Worm (Caenorhabditis elegans) whole organism, late embryonic: ENCODE results near the gene T25E4.2.

ENCODE experiments used
- C38D4.7 ChIP-seq: fragments of 200-800 bp; sonication (Bioruptor generic); optimal IDR thresholded peaks from 2 replicates; lab custom pipeline; 2018; ENCODE audit warnings: mild to moderate bottlenecking, missing genetic modification characterization, moderate library complexity, missing compliant biosample characterization
- F13H6.1 ChIP-seq: sonication (generic microtip); optimal IDR thresholded peaks from 2 replicates; lab custom pipeline; 2016; ENCODE audit warnings: missing genetic modification characterization, missing compliant biosample characterization
- K09A11.1 ChIP-seq: sonication (generic microtip); optimal IDR thresholded peaks from 2 replicates; lab custom pipeline; 2017; ENCODE audit warnings: antibody characterized with exemption, mild to moderate bottlenecking, missing genetic modification characterization, missing compliant biosample characterization; ENCODE audit not compliant: insufficient read depth
- Y22D7AL.16 ChIP-seq: sonication (generic microtip); optimal IDR thresholded peaks from 2 replicates; lab custom pipeline; 2016; ENCODE audit warnings: missing genetic modification characterization, missing compliant biosample characterization
- ahr-1 ChIP-seq: sonication (generic microtip); optimal IDR thresholded peaks from 2 replicates; lab custom pipeline; 2016; ENCODE audit warnings: missing genetic modification characterization, missing compliant biosample characterization
- ceh-14 ChIP-seq: sonication (generic microtip); optimal IDR thresholded peaks from 2 replicates; lab custom pipeline; 2016; ENCODE audit warnings: missing genotype, missing genetic modification characterization, missing compliant biosample characterization
- ceh-19 ChIP-seq: fragments of 200-800 bp; sonication (Bioruptor generic); optimal IDR thresholded peaks from 2 replicates; lab custom pipeline; 2018; ENCODE audit warnings: mild to moderate bottlenecking, missing genetic modification characterization, missing compliant biosample characterization
- ceh-31 ChIP-seq: sonication (generic microtip); optimal IDR thresholded peaks from 2 replicates; lab custom pipeline; 2016; ENCODE audit warnings: missing genetic modification characterization, missing compliant biosample characterization
- ceh-34 ChIP-seq: sonication (generic microtip); optimal IDR thresholded peaks from 2 replicates; lab custom pipeline; 2016; ENCODE audit warnings: mild to moderate bottlenecking, missing genetic modification characterization, missing compliant biosample characterization
- ceh-45 ChIP-seq: fragments of 200-800 bp; sonication (Bioruptor generic); IDR thresholded peaks from 2 replicates; pipeline ENCODE4 v1.3.6; 2022; ENCODE audit warnings: missing genetic modification reagents, missing genetic modification characterization, missing compliant biosample characterization
- ceh-48 ChIP-seq: sonication (generic microtip); optimal IDR thresholded peaks from 2 replicates; lab custom pipeline; 2016; ENCODE audit warnings: missing genetic modification characterization, inconsistent platforms, missing compliant biosample characterization
- ceh-9 ChIP-seq: sonication (generic microtip); optimal IDR thresholded peaks from 2 replicates; lab custom pipeline; 2016; ENCODE audit warnings: mild to moderate bottlenecking, missing genetic modification characterization, inconsistent platforms, missing compliant biosample characterization
- dmd-4 ChIP-seq: sonication (generic microtip); optimal IDR thresholded peaks from 2 replicates; lab custom pipeline; 2016; ENCODE audit warnings: borderline replicate concordance, missing genetic modification characterization, missing compliant biosample characterization
- elt-2 ChIP-seq: sonication (generic microtip); optimal IDR thresholded peaks from 2 replicates; lab custom pipeline; 2016; ENCODE audit warnings: missing genetic modification reagents, missing genetic modification characterization, missing compliant biosample characterization
- elt-4 ChIP-seq: sonication (generic microtip); optimal IDR thresholded peaks from 2 replicates; lab custom pipeline; 2016; ENCODE audit warnings: missing genetic modification characterization, missing compliant biosample characterization
- ets-4 ChIP-seq: sonication (generic microtip); optimal IDR thresholded peaks from 2 replicates; lab custom pipeline; 2016; ENCODE audit warnings: missing genetic modification characterization, missing compliant biosample characterization
- eyg-1 ChIP-seq: sonication (generic microtip); optimal IDR thresholded peaks from 2 replicates; lab custom pipeline; 2016; ENCODE audit warnings: missing genotype, missing genetic modification characterization, missing compliant biosample characterization
- gmeb-2 ChIP-seq: sonication (generic microtip); optimal IDR thresholded peaks from 2 replicates; lab custom pipeline; 2016; ENCODE audit warnings: missing genetic modification characterization, inconsistent platforms, missing compliant biosample characterization
- hlh-15 ChIP-seq: sonication (generic microtip); optimal IDR thresholded peaks from 2 replicates; lab custom pipeline; 2016; ENCODE audit warnings: missing genetic modification characterization, missing compliant biosample characterization
- hlh-30 ChIP-seq: sonication (generic microtip); optimal IDR thresholded peaks from 2 replicates; lab custom pipeline; 2017; ENCODE audit warnings: antibody characterized with exemption, missing genetic modification characterization, missing compliant biosample characterization; ENCODE audit not compliant: insufficient read depth
- hlh-8 ChIP-seq: sonication (generic microtip); optimal IDR thresholded peaks from 2 replicates; lab custom pipeline; 2016; ENCODE audit warnings: missing genotype, missing genetic modification characterization, missing compliant biosample characterization
- lim-6 ChIP-seq: sonication (generic microtip); optimal IDR thresholded peaks from 2 replicates; lab custom pipeline; 2016; ENCODE audit warnings: missing genetic modification characterization, missing compliant biosample characterization
- lin-11 ChIP-seq: fragments of 200-800 bp; sonication (Bioruptor generic); optimal IDR thresholded peaks from 2 replicates; lab custom pipeline; 2018; ENCODE audit warnings: mild to moderate bottlenecking, missing genetic modification characterization, missing compliant biosample characterization
- mec-3 ChIP-seq: sonication (generic microtip); optimal IDR thresholded peaks from 2 replicates; lab custom pipeline; 2016; ENCODE audit warnings: borderline replicate concordance, missing genetic modification characterization, missing compliant biosample characterization
- nfya-1 ChIP-seq: sonication (generic microtip); optimal IDR thresholded peaks from 2 replicates; lab custom pipeline; 2017; ENCODE audit warnings: missing genetic modification characterization, mild to moderate bottlenecking, missing compliant biosample characterization, antibody characterized with exemption, moderate library complexity
- nhr-11 ChIP-seq: fragments of 150-350 bp; optimal IDR thresholded peaks from 2 replicates; lab custom pipeline; 2014; ENCODE audit warnings: missing biosample characterization, missing genetic modification characterization
- npax-4 ChIP-seq: sonication (generic microtip); optimal IDR thresholded peaks from 2 replicates; lab custom pipeline; 2016; ENCODE audit warnings: missing genetic modification characterization, missing compliant biosample characterization
- pag-3 ChIP-seq: sonication (generic microtip); optimal IDR thresholded peaks from 2 replicates; lab custom pipeline; 2016; ENCODE audit warnings: missing compliant biosample characterization, missing genetic modification characterization, borderline replicate concordance
- pha-2 ChIP-seq: sonication (generic microtip); optimal IDR thresholded peaks from 2 replicates; lab custom pipeline; 2017; ENCODE audit warnings: mild to moderate bottlenecking, missing genetic modification characterization, missing compliant biosample characterization
- pqm-1 ChIP-seq: sonication (generic microtip); optimal IDR thresholded peaks from 2 replicates; lab custom pipeline; 2016; ENCODE audit warnings: missing genetic modification characterization, missing compliant biosample characterization
- ref-2 ChIP-seq: sonication (generic microtip); optimal IDR thresholded peaks from 2 replicates; lab custom pipeline; 2016; ENCODE audit warnings: missing genetic modification characterization, missing compliant biosample characterization
- rnt-1 ChIP-seq: sonication (generic microtip); optimal IDR thresholded peaks from 2 replicates; lab custom pipeline; 2016; ENCODE audit warnings: missing genetic modification characterization, missing compliant biosample characterization
- sdc-2 ChIP-seq: sonication (generic microtip); optimal IDR thresholded peaks from 2 replicates; lab custom pipeline; 2016; ENCODE audit warnings: missing genotype, missing genetic modification characterization, missing compliant biosample characterization
- sox-4 ChIP-seq: sonication (generic microtip); optimal IDR thresholded peaks from 2 replicates; lab custom pipeline; 2017; ENCODE audit warnings: mild to moderate bottlenecking, missing genetic modification characterization, inconsistent platforms, missing compliant biosample characterization
- tbx-2 ChIP-seq: sonication (generic microtip); optimal IDR thresholded peaks from 2 replicates; lab custom pipeline; 2016; ENCODE audit warnings: missing genetic modification characterization, missing compliant biosample characterization
- ttx-3 ChIP-seq: sonication (generic microtip); optimal IDR thresholded peaks from 2 replicates; lab custom pipeline; 2016; ENCODE audit warnings: missing genetic modification reagents, missing genetic modification characterization, missing compliant biosample characterization
- unc-3 ChIP-seq, 2 experiments: fragments of 200-800 bp in 1 of 2; sonication (Bioruptor generic) in 1 of 2; sonication (generic microtip) in 1 of 2; conservative IDR thresholded peaks in 1 of 2; optimal IDR thresholded peaks in 1 of 2; 2 replicates each; pipeline versions ENCODE4 v1.3.6 to Lab custom; 2016 to 2022; ENCODE audit warnings: missing compliant biosample characterization in 2 of 2, missing genetic modification characterization in 2 of 2, missing genetic modification reagents in 1 of 2
- unc-42 ChIP-seq: sonication (generic microtip); optimal IDR thresholded peaks from 2 replicates; lab custom pipeline; 2016; ENCODE audit warnings: missing genotype, missing genetic modification characterization, missing compliant biosample characterization
- unc-55 ChIP-seq: sonication (generic microtip); optimal IDR thresholded peaks from 2 replicates; lab custom pipeline; 2017; ENCODE audit warnings: missing biosample characterization, missing genetic modification reagents, missing genetic modification characterization

T25E4.2 gene

ce11 chrII:5556431-5556830 lies 25.8 kb downstream of the T25E4.2 start, which contains the start of gene ins-11:
Gene ins-11 (plus strand): TSS chrII:5556731.
- TF ChIP-seq pha-2 (tag; lab: Kevin White, UChicago) (no peak), pag-3 (tag; lab: Kevin White, UChicago) (no peak), dmd-4 (tag; lab: Kevin White, UChicago) (no peak), unc-55 (GFP tag; lab: Kevin White, UChicago) (no peak), ceh-9 (tag; lab: Kevin White, UChicago) (no peak), nhr-11 (no peak), unc-3 (GFP tag; conservative IDR thresholded peaks at IDR 0.05; lab: Robert Waterston, UW) (no peak), unc-3 (tag; optimal IDR thresholded peaks at IDR 0.05; lab: Kevin White, UChicago) (no peak), ets-4 (no peak)

DNA sequence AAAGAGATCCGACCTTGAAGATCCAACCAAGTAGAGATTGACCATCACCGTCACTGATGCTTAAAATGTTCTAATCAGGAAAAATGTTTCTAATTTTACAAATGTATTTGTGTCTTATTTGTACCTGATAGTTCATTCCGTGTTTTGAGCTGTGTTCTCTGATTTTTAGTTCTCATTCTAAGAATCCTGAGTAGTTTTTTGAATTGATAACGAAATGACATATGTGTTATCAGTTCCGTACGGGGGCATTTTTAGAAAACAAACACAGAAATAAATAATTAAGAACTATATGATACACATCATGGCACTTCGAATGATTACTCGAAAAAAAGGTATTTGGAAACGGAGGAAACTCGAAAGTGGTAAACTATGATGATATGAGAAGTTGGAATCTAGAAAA lies 26.7 kb downstream of the T25E4.2 start:
- TF ChIP-seq lin-11, result no peak
- no peak for TF ChIP-seq Y22D7AL.16 (tag; lab: Kevin White, UChicago)
- TF ChIP-seq elt-4, result no peak
- TF ChIP-seq eyg-1 (tag; lab: Kevin White, UChicago), result no peak
- TF ChIP-seq ceh-34 (tag; lab: Kevin White, UChicago), result no peak
- TF ChIP-seq lim-6 (tag; lab: Kevin White, UChicago), result no peak
- no peak for TF ChIP-seq unc-3 (GFP tag; conservative IDR thresholded peaks at IDR 0.05; lab: Robert Waterston, UW)
- no peak for TF ChIP-seq unc-3 (tag; optimal IDR thresholded peaks at IDR 0.05; lab: Kevin White, UChicago)
- no peak for TF ChIP-seq K09A11.1 (tag; lab: Kevin White, UChicago)
- no peak for TF ChIP-seq ceh-31
- TF ChIP-seq hlh-8, result no peak
- no peak for TF ChIP-seq sdc-2 (tag; lab: Kevin White, UChicago)
- no peak for TF ChIP-seq gmeb-2 (tag; lab: Kevin White, UChicago)
- TF ChIP-seq hlh-30 (tag; lab: Kevin White, UChicago), result no peak

DNA sequence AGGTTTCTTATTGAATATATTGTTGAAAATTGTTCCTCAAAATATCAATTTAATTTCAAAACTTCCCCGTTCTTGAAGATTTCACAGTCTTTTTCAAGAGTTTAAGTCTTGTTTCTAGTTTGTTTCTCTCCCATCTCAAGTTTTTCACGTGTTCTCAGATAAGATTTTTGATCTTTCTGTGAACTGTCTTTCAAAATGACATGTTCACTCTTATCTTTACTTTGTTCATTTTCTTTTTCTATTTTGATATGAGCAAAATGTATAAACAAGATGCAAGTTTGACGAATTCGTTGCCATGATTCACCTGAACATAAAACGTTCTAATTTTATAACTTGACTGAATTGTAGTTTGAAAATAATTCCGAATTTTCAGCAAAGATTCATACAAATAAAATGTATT lies 27.4 kb downstream of the T25E4.2 start:
- TF ChIP-seq ceh-14 (tag; lab: Kevin White, UChicago) (no peak), npax-4 (tag; lab: Kevin White, UChicago) (no peak), hlh-15 (tag; lab: Kevin White, UChicago) (no peak)

DNA sequence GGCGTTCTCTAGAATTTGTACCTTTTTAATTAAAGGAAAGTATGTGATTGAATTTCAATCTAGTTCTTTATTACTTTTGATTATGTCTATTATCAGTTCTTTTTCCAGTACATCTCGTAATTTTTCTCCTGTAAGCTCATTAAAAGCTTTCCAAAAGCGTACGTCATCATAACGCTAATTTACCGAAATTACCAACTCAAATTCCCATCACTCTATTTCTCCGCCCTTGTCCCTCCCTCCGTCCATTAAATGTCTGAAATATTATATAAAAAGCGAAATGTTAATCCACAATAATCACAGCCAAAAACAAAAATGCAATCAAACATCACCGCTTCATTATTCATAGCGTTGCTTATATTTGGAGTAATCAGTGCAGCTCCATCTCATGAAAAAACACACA lies 27.9 kb downstream of the T25E4.2 start, which contains the start of gene ins-12:
ins-12 (plus strand) TSS at position 301 of the 400 bp plus-strand sequence.
- TF ChIP-seq F13H6.1 (tag; lab: Kevin White, UChicago), result no peak
- no peak for TF ChIP-seq K09A11.1 (tag; lab: Kevin White, UChicago)
- TF ChIP-seq unc-42, result no peak
- no peak for TF ChIP-seq ceh-19 (GFP tag; lab: Kevin White, UChicago)
- no peak for TF ChIP-seq ceh-9 (tag; lab: Kevin White, UChicago)
- TF ChIP-seq mec-3 (tag; lab: Kevin White, UChicago), result no peak
- TF ChIP-seq sox-4 (tag; lab: Kevin White, UChicago), result no peak
- TF ChIP-seq nhr-11, result no peak
- TF ChIP-seq tbx-2, result no peak

DNA sequence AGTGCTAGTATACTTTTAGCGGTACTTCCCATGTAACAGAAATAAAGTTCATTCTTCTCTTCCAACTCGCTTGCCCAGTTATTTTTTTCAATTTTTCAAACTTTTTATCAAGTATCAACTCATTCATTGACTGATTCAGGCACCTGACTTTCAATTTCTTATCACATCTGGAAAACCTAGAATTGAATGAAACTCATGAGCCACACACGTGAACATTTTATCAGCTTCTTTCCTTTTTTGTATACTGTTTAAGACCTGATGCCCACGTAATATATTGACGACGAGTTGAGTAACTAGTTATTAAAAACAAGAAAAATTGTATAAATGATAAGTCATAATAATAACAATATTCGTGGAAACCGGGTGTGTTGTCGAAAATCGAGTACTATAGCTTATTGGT lies 28.7 kb downstream of the T25E4.2 start:
- TF ChIP-seq ahr-1 (tag; lab: Kevin White, UChicago) (no peak), rnt-1 (tag; lab: Kevin White, UChicago) (no peak), pha-2 (tag; lab: Kevin White, UChicago) (no peak)

DNA sequence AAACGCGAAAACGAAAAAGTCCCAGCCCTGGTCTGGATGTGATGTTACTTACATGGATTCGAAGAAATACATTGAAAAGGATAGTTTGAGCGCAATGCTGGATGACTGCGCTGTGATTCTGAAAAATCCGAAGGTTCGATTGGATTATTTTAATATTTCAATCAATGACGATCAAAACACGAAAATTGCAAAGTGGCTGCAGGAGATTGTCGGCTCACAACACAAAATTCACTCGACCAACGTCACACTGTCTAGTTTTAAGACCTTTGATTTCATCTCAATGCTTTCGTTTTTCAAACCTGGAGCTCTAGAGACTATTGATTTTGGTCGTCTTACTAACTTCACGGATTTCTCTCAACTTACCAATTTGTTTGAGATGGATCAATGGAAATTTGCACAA lies 30.7 kb downstream of the T25E4.2 start, which contains the start of gene C17C3.5:
C17C3.5 (plus strand) TSS at position 301 of the 400 bp plus-strand sequence.
- no peak for TF ChIP-seq ceh-45
- TF ChIP-seq C38D4.7 (GFP tag; lab: Kevin White, UChicago), result no peak
- TF ChIP-seq hlh-30 (tag; lab: Kevin White, UChicago), result no peak
- no peak for TF ChIP-seq ceh-9 (tag; lab: Kevin White, UChicago)
- no peak for TF ChIP-seq npax-4 (tag; lab: Kevin White, UChicago)
- TF ChIP-seq tbx-2, result no peak
- no peak for TF ChIP-seq elt-2 (tag; lab: Kevin White, UChicago)
- no peak for TF ChIP-seq ceh-48 (tag; lab: Kevin White, UChicago)
- no peak for TF ChIP-seq nfya-1 (tag; lab: Kevin White, UChicago)
- no peak for TF ChIP-seq ref-2 (tag; lab: Kevin White, UChicago)
- no peak for TF ChIP-seq ttx-3 (tag; lab: Kevin White, UChicago)
- TF ChIP-seq ahr-1 (tag; lab: Kevin White, UChicago), result no peak
- no peak for TF ChIP-seq pqm-1
- TF ChIP-seq, all 69 proteins: peak for 0
